Worm (Caenorhabditis elegans): Measurements from ENCODE around the gene eel-1.

ce11 chrIV:3091112-3091511 lies 41.2 kb upstream of the eel-1 start:
- TF ChIP-seq ztf-29 (GFP tag; IDR thresholded peaks at IDR 0.05) = no peak
- TF ChIP-seq flt-1 (GFP tag; IDR thresholded peaks at IDR 0.05) = no peak
- TF ChIP-seq cog-1 (tag; optimal IDR thresholded peaks at IDR 0.05) = no peak
- TF ChIP-seq tab-1 (GFP tag; IDR thresholded peaks at IDR 0.05) = no peak
- TF ChIP-seq ztf-23 (GFP tag; IDR thresholded peaks at IDR 0.05) = no peak
- TF ChIP-seq klf-2 (GFP tag; conservative IDR thresholded peaks at IDR 0.05) = no peak
- no peak for TF ChIP-seq ref-1 (GFP tag; conservative IDR thresholded peaks at IDR 0.05)
- TF ChIP-seq med-1 (GFP tag; optimal IDR thresholded peaks at IDR 0.05; ENCODE audit: insufficient read depth) = no peak

Data from whole organism, midembryonic.